Worm (Caenorhabditis elegans): ENCODE measurements around the gene K08D10.14.
"Not testable (repeated sequence)": the region's sequence is repeated elsewhere in the genome, so short reads cannot be mapped to it uniquely, and the experiment has no call there.

K08D10.14 gene

ce11 chrIV:4180032-4180431 is 25.3 kb downstream of the K08D10.14 start:
- TF ChIP-seq lsy-2 (tag; optimal IDR thresholded peaks at IDR 0.05) (peak in 1 of 2 experiments; percentile 36), efl-1 (optimal IDR thresholded peaks at IDR 0.05) (peak in 1 of 2 experiments; percentile 15), efl-1 (GFP tag; optimal IDR thresholded peaks at IDR 0.05 in 1 of 2) (peak in 1 of 2 experiments; percentile 63), vab-15 (tag; optimal IDR thresholded peaks at IDR 0.05) (peak; percentile 35)

ce11 chrIV:4184767-4185166 is 30.0 kb downstream of the K08D10.14 start:
- TF ChIP-seq lin-14 (GFP tag; optimal IDR thresholded peaks at IDR 0.05) = peak; percentile 45
- peak; percentile 44 for TF ChIP-seq tbx-2 (tag; optimal IDR thresholded peaks at IDR 0.05)
- peak; percentile 99 for TF ChIP-seq grh-1 (GFP tag; IDR thresholded peaks at IDR 0.05)
- peak; percentile 22 for TF ChIP-seq unc-86 (tag; optimal IDR thresholded peaks at IDR 0.05)
- TF ChIP-seq mab-9 (GFP tag; IDR thresholded peaks at IDR 0.05) = peak; percentile 92
- TF ChIP-seq nhr-19 (GFP tag; conservative IDR thresholded peaks at IDR 0.05) = peak; percentile 98
- peak; percentile 42 for TF ChIP-seq xbp-1 (tag; optimal IDR thresholded peaks at IDR 0.05)
- peak; percentile 27 for TF ChIP-seq lin-15B (tag; optimal IDR thresholded peaks at IDR 0.05)
- peak; percentile 87 for TF ChIP-seq unc-98 (GFP tag; IDR thresholded peaks at IDR 0.05)
- peak; percentile 16 for TF ChIP-seq fkh-8 (tag; optimal IDR thresholded peaks at IDR 0.05)
- TF ChIP-seq F16B12.6 (tag; optimal IDR thresholded peaks at IDR 0.05) = peak; percentile 46
- peak; percentile 98 for TF ChIP-seq isw-1 (GFP tag; IDR thresholded peaks at IDR 0.05)
- TF ChIP-seq lsy-2 (tag; optimal IDR thresholded peaks at IDR 0.05) = peak; percentile 64 to 76
- TF ChIP-seq efl-1 (optimal IDR thresholded peaks at IDR 0.05) = peak; percentile 47 to 71
- peak; percentile 74 to 97 for TF ChIP-seq efl-1 (GFP tag; optimal IDR thresholded peaks at IDR 0.05 in 1 of 2)
- TF ChIP-seq nhr-47 (tag; optimal IDR thresholded peaks at IDR 0.05) = peak; percentile 74
- TF ChIP-seq ceh-88 (GFP tag; IDR thresholded peaks at IDR 0.05) = peak; percentile 97
- peak; percentile 31 for TF ChIP-seq egl-13 (tag; optimal IDR thresholded peaks at IDR 0.05)
- TF ChIP-seq dsc-1 (tag; optimal IDR thresholded peaks at IDR 0.05) = peak; percentile 22
- peak; percentile 66 for TF ChIP-seq nhr-85 (tag)
- TF ChIP-seq lin-35 (GFP tag; optimal IDR thresholded peaks at IDR 0.05) = peak; percentile 58 to 71
- peak; percentile 45 for TF ChIP-seq nhr-90 (tag; optimal IDR thresholded peaks at IDR 0.05; ENCODE audit: poor library complexity)
- peak; percentile 43 to 71 (median 64) for TF ChIP-seq dpl-1 (GFP tag; optimal IDR thresholded peaks at IDR 0.05)
- TF ChIP-seq rnt-1 (tag; optimal IDR thresholded peaks at IDR 0.05) = peak; percentile 62
- TF ChIP-seq swsn-7 (tag; optimal IDR thresholded peaks at IDR 0.05) = peak; percentile 40
- TF ChIP-seq snu-23 (GFP tag; optimal IDR thresholded peaks at IDR 0.05) = peak; percentile 47
- TF ChIP-seq nhr-20 (tag; optimal IDR thresholded peaks at IDR 0.05) = peak; percentile 40
- peak; percentile 74 for TF ChIP-seq nhr-71 (tag; optimal IDR thresholded peaks at IDR 0.05)

ce11 chrIV:4186099-4186498 is 31.4 kb downstream of the K08D10.14 start, which contains the start of gene K08D10.11:
Gene K08D10.11 (minus strand): TSS chrIV:4186199.
- not testable (repeated sequence) for TF ChIP-seq unc-130 (tag; optimal IDR thresholded peaks at IDR 0.05); dsc-1 (tag; optimal IDR thresholded peaks at IDR 0.05); dpl-1 (GFP tag; optimal IDR thresholded peaks at IDR 0.05)

ce11 chrIV:4196729-4197128 is 42.0 kb downstream of the K08D10.14 start, which contains the start of gene K06B9.6:
Gene K06B9.6 (minus strand): TSS chrIV:4196829.
- not testable (repeated sequence) for TF ChIP-seq mdl-1, ceh-90, sptf-1 (tag; optimal IDR thresholded peaks at IDR 0.05)

- not testable (repeated sequence) for TF ChIP-seq mab-9 (GFP tag; IDR thresholded peaks at IDR 0.05); aha-1 (tag; optimal IDR thresholded peaks at IDR 0.05); irx-1 (tag; optimal IDR thresholded peaks at IDR 0.05)
These were observed 42.4 kb downstream of the K08D10.14 start, which contains the start of gene cyp-25A6 for ce11 chrIV:4197167-4197566. Gene cyp-25A6 (plus strand): TSS chrIV:4197467.

Data from whole organism, L1 larva.